Worm (Caenorhabditis elegans): ENCODE data around the gene col-179.

- no peak for TF ChIP-seq ceh-36 (tag; optimal IDR thresholded peaks at IDR 0.05)
- TF ChIP-seq flt-1 (GFP tag; IDR thresholded peaks at IDR 0.05): no peak
These were observed 9.2 kb downstream of the col-179 start for ce11 chrX:11210417-11210816.
